Fruit fly (Drosophila melanogaster): ENCODE results near the gene Adhr.

The Adhr gene

dm6 chr2L:14599058-14599789 lies 16.1 kb upstream of the Adhr start (continued):
- TF ChIP-seq mirr (GFP tag; optimal IDR thresholded peaks at IDR 0.05), result peak; percentile 15
- TF ChIP-seq eve (GFP tag; optimal IDR thresholded peaks at IDR 0.05), result peak in 1 of 2 experiments; percentile 9
- peak; percentile 77 for TF ChIP-seq zen2 (GFP tag; IDR thresholded peaks at IDR 0.05; ENCODE audit: partially characterized antibody)
- peak; percentile 40; the same call in 1 of the 2 replicates for TF ChIP-seq Rfx (GFP tag; IDR thresholded peaks at IDR 0.05)
- TF ChIP-seq CG6854 (GFP tag; optimal IDR thresholded peaks at IDR 0.05), result peak; percentile 6
- TF ChIP-seq tap (tag; optimal IDR thresholded peaks at IDR 0.05), result peak; percentile 40
- TF ChIP-seq fu2 (GFP tag; optimal IDR thresholded peaks at IDR 0.05), result no peak
- no peak for TF ChIP-seq CG8281 (tag; optimal IDR thresholded peaks at IDR 0.05)
- TF ChIP-seq hb (GFP tag; IDR thresholded peaks at IDR 0.05; ENCODE audit: partially characterized antibody), result peak; percentile 60; the same call in 1 of the 3 replicates
- TF ChIP-seq CG6791 (GFP tag; IDR thresholded peaks at IDR 0.05; ENCODE audit: partially characterized antibody), result peak; percentile 89
- no peak; the same call in 1 of the 2 replicates for TF ChIP-seq ranshi (GFP tag; IDR thresholded peaks at IDR 0.05)
- peak; percentile 24 for TF ChIP-seq nom (GFP tag; optimal IDR thresholded peaks at IDR 0.05)
- peak; percentile 84 for TF ChIP-seq Bgb (GFP tag; IDR thresholded peaks at IDR 0.05; ENCODE audit: partially characterized antibody)
- no peak for TF ChIP-seq cas (GFP tag; IDR thresholded peaks at IDR 0.05)
- TF ChIP-seq Jarid2 (GFP tag; optimal IDR thresholded peaks at IDR 0.05), result no peak
- peak; percentile 33 for TF ChIP-seq CG34376 (GFP tag; optimal IDR thresholded peaks at IDR 0.05)
- peak; percentile 17 for TF ChIP-seq CG13894 (tag; optimal IDR thresholded peaks at IDR 0.05)
- peak; percentile 76 for TF ChIP-seq Scr (GFP tag; IDR thresholded peaks at IDR 0.05; ENCODE audit: partially characterized antibody)
- TF ChIP-seq ftz-f1 (GFP tag; optimal IDR thresholded peaks at IDR 0.05), result peak; percentile 96
- TF ChIP-seq Bdp1 (GFP tag; optimal IDR thresholded peaks at IDR 0.05), result peak; percentile 100
- TF ChIP-seq HmgZ (tag; optimal IDR thresholded peaks at IDR 0.05), result peak; percentile 35
- TF ChIP-seq chm (GFP tag; IDR thresholded peaks at IDR 0.05), result peak; percentile 59; the same call in 1 of the 2 replicates
- peak; percentile 82 for TF ChIP-seq CG42726 (GFP tag; IDR thresholded peaks at IDR 0.05; ENCODE audit: partially characterized antibody)
- peak; percentile 53 for TF ChIP-seq unc-4 (GFP tag; IDR thresholded peaks at IDR 0.05; ENCODE audit: partially characterized antibody)
- peak; percentile 88 for TF ChIP-seq Opbp (GFP tag; IDR thresholded peaks at IDR 0.05; ENCODE audit: partially characterized antibody)
- TF ChIP-seq exex (tag; optimal IDR thresholded peaks at IDR 0.05), result peak; percentile 74
- peak; percentile 79 for TF ChIP-seq amos (GFP tag; IDR thresholded peaks at IDR 0.05; ENCODE audit: partially characterized antibody)
- TF ChIP-seq inv (GFP tag; IDR thresholded peaks at IDR 0.05; ENCODE audit: partially characterized antibody), result peak; percentile 49; the same call in 1 of the 2 replicates
- TF ChIP-seq CG16813 (GFP tag; IDR thresholded peaks at IDR 0.05; ENCODE audit: partially characterized antibody), result peak; percentile 83
- TF ChIP-seq Mad (GFP tag; optimal IDR thresholded peaks at IDR 0.05), result no peak
- TF ChIP-seq stc (GFP tag; IDR thresholded peaks at IDR 0.05), result peak; percentile 36; the same call in 1 of the 2 replicates
- TF ChIP-seq ttk (GFP tag; IDR thresholded peaks at IDR 0.05), result no peak
- no peak for TF ChIP-seq trh (GFP tag; optimal IDR thresholded peaks at IDR 0.05)
- no peak for TF ChIP-seq Hr51 (GFP tag; optimal IDR thresholded peaks at IDR 0.05)
- no peak for TF ChIP-seq sima (GFP tag; optimal IDR thresholded peaks at IDR 0.05)
- TF ChIP-seq ci (GFP tag; IDR thresholded peaks at IDR 0.05), result peak; percentile 56; the same call in 1 of the 3 replicates
- TF ChIP-seq tx (GFP tag; optimal IDR thresholded peaks at IDR 0.05), result no peak
- no peak for TF ChIP-seq CG32532 (GFP tag; IDR thresholded peaks at IDR 0.05)
- peak; percentile 44; the same call in 1 of the 2 replicates for TF ChIP-seq vvl (GFP tag; IDR thresholded peaks at IDR 0.05)
